Worm (Caenorhabditis elegans) whole organism, late embryonic: ENCODE data around the gene F35H12.1.

ENCODE experiments used
- eyg-1 ChIP-seq: sonication (generic microtip); optimal IDR thresholded peaks from 2 replicates; lab custom pipeline; 2016; ENCODE audit warnings: missing genotype, missing genetic modification characterization, missing compliant biosample characterization
- ref-2 ChIP-seq: sonication (generic microtip); optimal IDR thresholded peaks from 2 replicates; lab custom pipeline; 2016; ENCODE audit warnings: missing genetic modification characterization, missing compliant biosample characterization
- unc-86 ChIP-seq: sonication (generic microtip); optimal IDR thresholded peaks from 2 replicates; lab custom pipeline; 2016; ENCODE audit warnings: missing genetic modification characterization, missing compliant biosample characterization

DNA sequence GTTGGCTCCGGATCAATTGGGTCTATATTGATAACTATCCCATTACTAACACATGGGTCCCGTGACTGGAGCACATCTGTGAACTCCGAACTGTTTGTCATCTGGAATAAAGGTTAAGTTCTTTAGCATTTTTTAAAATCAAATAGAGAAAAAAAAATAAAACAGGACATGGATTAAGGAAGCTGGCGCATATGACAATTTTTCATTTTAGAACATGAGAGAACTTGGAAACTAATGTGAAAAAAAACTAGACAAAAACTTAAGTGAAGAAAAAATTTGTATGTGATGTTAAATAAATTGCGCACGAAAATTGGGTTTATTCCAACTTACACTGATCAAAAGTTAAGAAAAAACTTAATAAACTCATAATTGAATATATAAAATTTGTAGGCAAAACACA is 15.2 kb downstream of the F35H12.1 start, which contains the start of gene sms-2:
- TF ChIP-seq ref-2 (tag; lab: Kevin White, UChicago) (no peak), unc-86 (tag; lab: Kevin White, UChicago) (no peak), eyg-1 (tag; lab: Kevin White, UChicago) (no peak)
